Worm (Caenorhabditis elegans) whole organism, L2 larva: ENCODE data around the gene C09G12.5.

ENCODE experiments used
- R02D3.7 ChIP-seq: fragments of 150-350 bp; optimal IDR thresholded peaks from 2 replicates; lab custom pipeline; 2014; ENCODE audit warnings: missing biosample characterization, missing genetic modification characterization
- ama-1 ChIP-seq: fragments of 150-350 bp; optimal IDR thresholded peaks from 2 replicates; lab custom pipeline; 2018; ENCODE audit warnings: inconsistent platforms
- blmp-1 ChIP-seq: sonication (generic microtip); optimal IDR thresholded peaks from 2 replicates; lab custom pipeline; 2017; ENCODE audit warnings: missing genetic modification characterization, mild to moderate bottlenecking, missing compliant biosample characterization, antibody characterized with exemption, moderate library complexity; ENCODE audit not compliant: insufficient read depth
- ceh-16 ChIP-seq: fragments of 150-350 bp; optimal IDR thresholded peaks from 2 replicates; lab custom pipeline; 2014; ENCODE audit warnings: missing biosample characterization, missing genetic modification characterization
- crh-2 ChIP-seq: sonication (generic microtip); optimal IDR thresholded peaks from 2 replicates; lab custom pipeline; 2017; ENCODE audit warnings: missing biosample characterization, missing genetic modification characterization
- fos-1 ChIP-seq: fragments of 150-350 bp; optimal IDR thresholded peaks from 2 replicates; lab custom pipeline; 2014; ENCODE audit warnings: missing biosample characterization, missing genetic modification characterization
- nhr-11 ChIP-seq: fragments of 150-350 bp; optimal IDR thresholded peaks from 2 replicates; lab custom pipeline; 2014; ENCODE audit warnings: missing biosample characterization, missing genetic modification characterization
- nhr-23 ChIP-seq: fragments of 150-350 bp; optimal IDR thresholded peaks from 2 replicates; lab custom pipeline; 2014; ENCODE audit warnings: missing biosample characterization, missing genetic modification reagents, missing genetic modification characterization
- nhr-237 ChIP-seq: fragments of 150-350 bp; optimal IDR thresholded peaks from 2 replicates; lab custom pipeline; 2014; ENCODE audit warnings: missing biosample characterization, missing genetic modification characterization
- snpc-4 ChIP-seq: fragments of 150-350 bp; optimal IDR thresholded peaks from 2 replicates; lab custom pipeline; 2014; ENCODE audit warnings: missing biosample characterization, missing genetic modification characterization

ce11 chrIV:3477124-3477523, 2.0 kb upstream of the C09G12.5 start, which contains the start of gene srz-69:
- TF ChIP-seq blmp-1 (tag; lab: Kevin White, UChicago): no peak
- no peak for TF ChIP-seq snpc-4 (tag; lab: Kevin White, UChicago)
- TF ChIP-seq fos-1 (tag; lab: Kevin White, UChicago): no peak
- TF ChIP-seq ceh-16: no peak
- no peak for TF ChIP-seq nhr-237 (tag; lab: Kevin White, UChicago)
- TF ChIP-seq crh-2: no peak
- TF ChIP-seq ama-1 (lab: Kevin White, UChicago): no peak
- no peak for TF ChIP-seq nhr-23 (tag; lab: Kevin White, UChicago)
- TF ChIP-seq nhr-11: no peak
- TF ChIP-seq R02D3.7: no peak
